Worm (Caenorhabditis elegans) whole organism, L3 larva: ENCODE data around the gene nsy-4.

Experiments used
- ama-1 ChIP-seq: fragments of 150-350 bp; optimal IDR thresholded peaks from 2 replicates; lab custom pipeline; 2018
- ceh-28 ChIP-seq: fragments of 150-350 bp; optimal IDR thresholded peaks from 2 replicates; lab custom pipeline; 2014; ENCODE audit warnings: missing biosample characterization, missing genetic modification reagents, missing genetic modification characterization
- daf-12 ChIP-seq: fragments of 150-350 bp; optimal IDR thresholded peaks from 2 replicates; lab custom pipeline; 2014; ENCODE audit warnings: missing biosample characterization, missing genetic modification reagents, missing genetic modification characterization
- eor-1 ChIP-seq, 2 experiments: fragments of 150-350 bp; optimal IDR thresholded peaks; 2 replicates each; lab custom pipeline; 2014 to 2018; ENCODE audit warnings: missing biosample characterization in 2 of 2, missing genetic modification characterization in 2 of 2
- pha-4 ChIP-seq: fragments of 150-350 bp; optimal IDR thresholded peaks from 2 replicates; lab custom pipeline; 2014; ENCODE audit warnings: missing biosample characterization, missing genetic modification reagents, missing genetic modification characterization
- snpc-4 ChIP-seq: fragments of 150-350 bp; optimal IDR thresholded peaks from 2 replicates; lab custom pipeline; 2014; ENCODE audit warnings: missing biosample characterization, missing genetic modification characterization
- tbx-2 ChIP-seq: sonication (generic microtip); optimal IDR thresholded peaks from 2 replicates; lab custom pipeline; 2016; ENCODE audit warnings: mild to moderate bottlenecking, missing genetic modification characterization, missing compliant biosample characterization
- unc-39 ChIP-seq: sonication (generic microtip); optimal IDR thresholded peaks from 4 replicates; lab custom pipeline; 2017; ENCODE audit warnings: missing biosample characterization, missing genetic modification characterization
- zag-1 ChIP-seq: fragments of 150-350 bp; optimal IDR thresholded peaks from 2 replicates; lab custom pipeline; 2014; ENCODE audit warnings: missing biosample characterization, missing genetic modification characterization

- TF ChIP-seq daf-12 (tag; lab: Kevin White, UChicago) (no peak), snpc-4 (no peak), zag-1 (tag; lab: Kevin White, UChicago) (no peak), ceh-28 (no peak), ama-1 (no peak), unc-39 (tag; lab: Kevin White, UChicago) (no peak), pha-4 (tag; lab: Kevin White, UChicago) (no peak), tbx-2 (tag; lab: Kevin White, UChicago) (no peak), eor-1 (tag; optimal IDR thresholded peaks at IDR 0.05; lab: Kevin White, UChicago) (no peak)
These were observed 15.7 kb upstream of the nsy-4 start for ce11 chrIV:2307374-2307773.
